Fruit fly (Drosophila melanogaster) whole organism, prepupa: ENCODE measurements around the gene arm.

Source experiments
- Blimp-1 ChIP-seq: fragments of 200-800 bp; sonication (Bioruptor generic); optimal IDR thresholded peaks from 3 replicates; lab custom pipeline; 2017; ENCODE audit warnings: missing biosample characterization, missing genetic modification characterization, mild to moderate bottlenecking, moderate library complexity, missing genetic modification reagents
- CG6163 ChIP-seq: fragments of 200-800 bp; sonication (Bioruptor generic); IDR thresholded peaks from 3 replicates; pipeline ENCODE4 v1.3.6; 2022; ENCODE audit warnings: missing biosample characterization, missing genetic modification characterization
- CG6854 ChIP-seq: fragments of 200-800 bp; sonication (Bioruptor generic); optimal IDR thresholded peaks from 2 replicates; lab custom pipeline; 2017; ENCODE audit warnings: missing biosample characterization, mild to moderate bottlenecking, missing genetic modification characterization
- CG9139 ChIP-seq: fragments of 200-800 bp; sonication (Bioruptor generic); optimal IDR thresholded peaks from 3 replicates; lab custom pipeline; 2017; ENCODE audit warnings: missing biosample characterization, mild to moderate bottlenecking, missing genetic modification characterization
- Eip75B ChIP-seq: fragments of 200-800 bp; sonication (Bioruptor generic); optimal IDR thresholded peaks from 3 replicates; lab custom pipeline; 2016; ENCODE audit warnings: missing biosample characterization, missing genetic modification characterization
- Ets21C ChIP-seq: fragments of 200-800 bp; sonication (Bioruptor generic); optimal IDR thresholded peaks from 3 replicates; lab custom pipeline; 2016; ENCODE audit warnings: missing biosample characterization, missing genetic modification characterization
- Gug ChIP-seq: fragments of 200-800 bp; sonication (Bioruptor generic); IDR thresholded peaks from 2 replicates; pipeline ENCODE4 v1.3.6; 2022; ENCODE audit warnings: missing biosample characterization, missing genetic modification characterization
- Met ChIP-seq: fragments of 200-800 bp; sonication (Bioruptor generic); optimal IDR thresholded peaks from 3 replicates; lab custom pipeline; 2016; ENCODE audit warnings: missing biosample characterization, missing genetic modification characterization
- Sox102F ChIP-seq: fragments of 200-800 bp; sonication (Bioruptor generic); optimal IDR thresholded peaks from 2 replicates; lab custom pipeline; 2016; ENCODE audit warnings: missing biosample characterization, mild to moderate bottlenecking, missing genetic modification characterization
- Sox15 ChIP-seq: fragments of 200-800 bp; sonication (Bioruptor generic); optimal IDR thresholded peaks from 3 replicates; lab custom pipeline; 2016; ENCODE audit warnings: missing biosample characterization, missing genetic modification characterization
- salr ChIP-seq, 2 experiments: fragments of 200-800 bp; sonication (Bioruptor generic); optimal IDR thresholded peaks; 3 replicates each; lab custom pipeline; 2016 to 2018; ENCODE audit warnings: missing biosample characterization in 2 of 2, missing genetic modification characterization in 2 of 2, mild to moderate bottlenecking in 1 of 2
- spab ChIP-seq: fragments of 200-800 bp; sonication (Bioruptor generic); optimal IDR thresholded peaks from 2 replicates; lab custom pipeline; 2017; ENCODE audit warnings: missing biosample characterization, mild to moderate bottlenecking, missing genetic modification characterization, missing genetic modification reagents
- topi ChIP-seq: fragments of 200-800 bp; sonication (Bioruptor generic); optimal IDR thresholded peaks from 3 replicates; lab custom pipeline; 2016; ENCODE audit warnings: missing biosample characterization, missing genetic modification characterization
- vri ChIP-seq: fragments of 200-800 bp; sonication (Bioruptor generic); optimal IDR thresholded peaks from 3 replicates; lab custom pipeline; 2016; ENCODE audit warnings: missing biosample characterization, mild to moderate bottlenecking, missing genetic modification characterization

DNA sequence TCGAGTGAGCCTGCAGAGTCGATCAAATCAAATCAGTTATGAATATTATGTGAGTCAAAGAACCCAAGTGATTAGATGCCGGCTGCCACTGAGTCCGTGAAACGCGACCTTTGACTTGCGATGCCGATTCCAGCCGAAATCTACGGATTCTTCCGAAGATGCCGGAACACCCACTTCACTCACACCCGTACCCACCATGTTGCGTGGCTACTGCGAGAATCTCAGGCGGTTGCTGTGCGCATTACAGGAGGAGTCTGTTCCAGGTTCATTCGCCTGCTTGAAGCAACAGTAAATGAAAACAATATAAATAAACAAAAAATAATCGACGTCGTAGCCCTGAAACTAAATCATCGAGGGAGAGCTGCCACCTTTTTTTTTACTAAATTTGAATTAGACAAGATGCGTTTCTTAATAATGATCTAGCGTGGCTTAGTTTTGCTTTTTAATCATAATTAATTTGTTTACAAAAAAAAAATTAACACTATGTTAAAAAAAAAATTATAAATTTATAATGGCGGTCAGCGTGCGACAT is 1.2 kb upstream of the arm start, which contains the start of gene Ldaf1:
- TF ChIP-seq CG6163 (GFP tag; lab: Robert Waterston, UW) (no peak), salr (GFP tag; optimal IDR thresholded peaks at IDR 0.05; lab: Kevin White, UChicago) (no peak), Gug (GFP tag; lab: Robert Waterston, UW) (no peak), topi (GFP tag; lab: Kevin White, UChicago) (no peak), Ets21C (no peak), CG6854 (GFP tag; lab: Kevin White, UChicago) (no peak), CG9139 (no peak), Sox102F (GFP tag; lab: Kevin White, UChicago) (no peak), Met (GFP tag; lab: Kevin White, UChicago) (no peak), Sox15 (GFP tag; lab: Kevin White, UChicago) (no peak), spab (GFP tag; lab: Kevin White, UChicago) (no peak), Eip75B (GFP tag; lab: Kevin White, UChicago) (no peak), Blimp-1 (GFP tag; lab: Kevin White, UChicago) (no peak), vri (GFP tag; lab: Kevin White, UChicago) (no peak)
